Fruit fly (Drosophila melanogaster): Measurements from ENCODE around the gene CG5011.

DNA sequence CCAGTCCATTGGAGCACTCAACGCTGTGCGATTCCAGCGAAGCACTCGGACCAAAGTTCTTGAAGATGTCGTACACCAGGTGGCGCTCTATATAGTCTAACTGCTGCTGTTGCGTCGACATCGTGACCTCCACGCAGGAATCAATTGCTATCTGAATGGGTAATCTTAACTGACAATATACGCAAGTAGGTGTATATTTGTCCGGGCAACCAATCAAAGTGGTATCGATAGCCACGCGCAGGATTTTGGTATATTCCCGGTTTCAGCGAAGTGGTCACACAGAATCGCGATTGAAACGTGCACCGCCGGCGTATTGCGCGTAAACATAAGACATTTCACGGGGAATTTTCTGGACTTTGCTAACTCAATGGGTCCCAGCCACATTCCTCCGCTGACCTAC is 16.7 kb upstream of the CG5011 start, which contains the start of the genes CG5126 and Tgt:
- TF ChIP-seq pan (optimal IDR thresholded peaks at IDR 0.05) (no peak), CrebA (GFP tag; optimal IDR thresholded peaks at IDR 0.05; ENCODE audit: borderline replicate concordance) (no peak), dl (GFP tag; optimal IDR thresholded peaks at IDR 0.05; ENCODE audit: insufficient read depth in 1 of 2, partially characterized antibody in 2 of 2) (no peak), usp (GFP tag; optimal IDR thresholded peaks at IDR 0.05) (no peak), Rel (GFP tag; optimal IDR thresholded peaks at IDR 0.05) (no peak), Rel (tag; optimal IDR thresholded peaks at IDR 0.05) (peak; percentile 81), GATAd (GFP tag; optimal IDR thresholded peaks at IDR 0.05) (no peak), fru (GFP tag; optimal IDR thresholded peaks at IDR 0.05) (no peak), lola (GFP tag; optimal IDR thresholded peaks at IDR 0.05) (no peak), sv (GFP tag; optimal IDR thresholded peaks at IDR 0.05) (no peak), br (GFP tag; optimal IDR thresholded peaks at IDR 0.05) (no peak), brk (GFP tag; optimal IDR thresholded peaks at IDR 0.05) (no peak), Myc (optimal IDR thresholded peaks at IDR 0.05) (no peak), Dif (GFP tag; optimal IDR thresholded peaks at IDR 0.05; ENCODE audit: partially characterized antibody) (no peak)
